Fruit fly (Drosophila melanogaster) S2 (cell line): Measurements from ENCODE around the gene CG16964.
"Not testable (repeated sequence)": the region's sequence is repeated elsewhere in the genome, so short reads cannot be mapped to it uniquely, and the experiment has no call there.

Experiments used
- CG8478 ChIP-seq: fragments of >200 bp; optimal IDR thresholded peaks from 2 replicates; lab custom pipeline; 2018
- CTCF ChIP-seq, 2 experiments: fragments of >200 bp; optimal IDR thresholded peaks; 2 replicates each; lab custom pipeline; 2018

Gene CG16964

DNA sequence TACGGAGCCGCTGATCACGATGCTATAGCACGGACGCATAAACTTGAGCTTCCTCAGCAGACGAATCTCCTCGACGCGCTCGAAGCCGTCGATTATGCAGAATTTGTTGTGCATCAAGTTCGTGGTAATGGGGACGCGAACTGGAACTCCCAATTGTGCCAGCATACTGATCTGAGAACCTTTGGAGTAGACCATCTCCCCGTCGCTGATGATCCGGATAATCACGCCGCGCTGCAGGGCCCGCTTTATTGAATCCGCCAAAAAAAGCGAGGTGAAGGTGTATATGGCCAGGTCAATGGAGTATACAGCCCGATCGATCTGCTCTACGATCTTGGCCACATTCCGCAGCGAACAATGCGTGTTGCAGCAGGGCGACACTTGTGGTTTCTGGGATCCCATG, 41.5 kb downstream of the CG16964 start:
- TF ChIP-seq CTCF (optimal IDR thresholded peaks at IDR 0.05; lab: Kevin White, UChicago) (no peak), CG8478 (lab: Kevin White, UChicago) (no peak)

DNA sequence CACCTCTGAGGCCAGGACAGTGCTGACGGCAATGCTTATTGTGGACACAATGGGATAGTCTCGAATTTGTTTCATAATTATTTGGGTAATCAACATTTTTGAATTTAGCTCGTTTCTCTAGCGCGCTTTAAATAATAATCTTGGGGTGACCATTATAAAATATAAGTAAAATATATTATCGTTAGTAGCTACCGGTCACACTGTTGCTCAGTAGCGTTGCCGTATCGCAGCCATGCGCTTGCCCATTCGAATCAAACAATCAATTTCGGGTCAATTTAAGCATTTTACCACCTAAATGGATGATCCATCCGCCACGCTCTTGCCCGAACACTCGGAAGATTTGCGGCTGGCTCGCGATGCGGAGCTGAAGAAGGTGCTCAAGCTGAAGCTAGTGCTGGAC, 42.0 kb downstream of the CG16964 start, which contains the start of the genes zuc and dgt2:
TSS of gene zuc (minus strand) at position 154 of the 400 bp plus-strand sequence.
TSS of gene dgt2 (plus strand) at position 208 of the 400 bp plus-strand sequence.
- TF ChIP-seq CG8478 (lab: Kevin White, UChicago) = no peak

DNA sequence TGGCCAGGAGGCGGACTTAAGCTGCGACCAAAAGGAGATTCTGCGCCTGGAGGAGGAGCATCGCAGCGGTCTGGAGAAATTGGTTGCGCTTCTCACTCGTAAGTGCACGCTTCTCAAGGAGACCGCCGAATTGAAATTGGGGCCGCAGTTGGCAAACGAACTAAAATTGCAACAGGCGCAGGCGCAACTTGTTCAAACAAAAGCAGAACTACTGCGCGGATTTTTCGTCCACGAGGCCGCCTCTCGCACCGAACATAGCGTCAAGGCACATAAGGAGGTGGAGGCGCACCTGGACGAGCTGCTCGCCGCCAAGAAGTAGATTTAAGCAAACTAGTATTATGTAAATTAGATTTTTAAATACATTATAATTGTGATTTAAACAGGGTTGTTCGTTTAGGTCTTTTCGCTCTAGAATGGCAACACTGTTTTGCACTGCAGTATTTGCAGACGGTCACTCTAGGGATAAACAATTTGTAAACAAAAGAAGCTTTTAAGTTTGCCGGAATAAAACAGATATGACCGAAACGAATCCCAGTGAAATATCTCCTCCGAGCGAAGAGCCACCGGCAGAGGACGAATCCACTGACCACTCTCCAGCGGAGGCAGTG, 42.8 kb downstream of the CG16964 start, which contains the start of gene escl:
TSS of gene escl (plus strand) at position 470 of the 608 bp plus-strand sequence.
- no peak for TF ChIP-seq CTCF (optimal IDR thresholded peaks at IDR 0.05; lab: Kevin White, UChicago)
- no peak for TF ChIP-seq CG8478 (lab: Kevin White, UChicago)

DNA sequence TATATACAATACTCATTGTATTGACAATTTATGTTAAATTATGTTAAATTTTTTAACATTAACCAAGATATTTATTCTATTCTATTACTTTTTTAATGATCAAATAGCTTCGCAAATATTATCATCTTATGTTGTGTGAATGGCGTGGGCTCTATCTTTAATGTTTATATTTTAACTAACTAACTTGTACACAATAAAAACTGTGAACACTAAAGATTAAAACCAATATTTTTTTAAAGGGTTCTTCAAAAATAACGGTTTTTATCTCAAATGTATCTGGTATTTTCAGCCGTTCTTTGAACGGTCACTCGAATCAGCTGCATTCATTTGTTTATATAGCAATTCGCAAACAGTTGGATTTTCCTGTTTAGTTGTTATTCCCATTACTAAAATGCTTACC, 44.9 kb downstream of the CG16964 start, which contains the start of gene Ada1-2:
TSS of gene Ada1-2 (plus strand) at position 301 of the 400 bp plus-strand sequence.
- not testable (repeated sequence) for TF ChIP-seq CTCF (optimal IDR thresholded peaks at IDR 0.05; lab: Kevin White, UChicago); CG8478 (lab: Kevin White, UChicago)

DNA sequence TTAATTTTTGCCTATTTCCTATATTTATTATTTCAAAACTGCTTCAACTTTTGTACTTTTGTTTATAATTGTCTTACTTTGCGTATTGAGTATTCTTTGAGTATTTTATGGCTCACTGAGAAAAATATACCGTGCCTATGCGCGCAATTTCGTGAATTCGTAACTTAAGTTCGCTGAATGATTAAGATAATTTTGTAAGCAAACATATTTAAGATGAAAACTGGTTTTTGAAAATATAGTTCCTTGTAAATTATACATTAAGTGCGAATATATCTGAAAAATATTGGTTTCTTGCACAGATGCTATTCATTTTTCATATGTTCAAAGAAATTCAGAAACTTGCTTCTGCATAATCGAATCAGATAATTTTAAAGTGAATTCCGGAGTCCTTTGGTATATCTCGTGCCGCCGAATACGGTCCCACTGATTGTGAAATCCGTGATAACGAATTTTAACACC, 47.6 kb downstream of the CG16964 start, which contains the start of the genes CG18789 and Qtzl:
TSS of gene CG18789 (minus strand) at position 101 of the 459 bp plus-strand sequence.
TSS of gene Qtzl (plus strand) at position 409 of the 459 bp plus-strand sequence.
- not testable (repeated sequence) for TF ChIP-seq CTCF (optimal IDR thresholded peaks at IDR 0.05; lab: Kevin White, UChicago); CG8478 (lab: Kevin White, UChicago)

DNA sequence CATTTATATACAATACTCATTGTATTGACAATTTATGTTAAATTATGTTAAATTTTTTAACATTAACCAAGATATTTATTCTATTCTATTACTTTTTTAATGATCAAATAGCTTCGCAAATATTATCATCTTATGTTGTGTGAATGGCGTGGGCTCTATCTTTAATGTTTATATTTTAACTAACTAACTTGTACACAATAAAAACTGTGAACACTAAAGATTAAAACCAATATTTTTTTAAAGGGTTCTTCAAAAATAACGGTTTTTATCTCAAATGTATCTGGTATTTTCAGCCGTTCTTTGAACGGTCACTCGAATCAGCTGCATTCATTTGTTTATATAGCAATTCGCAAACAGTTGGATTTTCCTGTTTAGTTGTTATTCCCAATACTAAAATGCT, 48.8 kb downstream of the CG16964 start, which contains the start of gene Ada1-1:
TSS of gene Ada1-1 (plus strand) at position 301 of the 400 bp plus-strand sequence.
- not testable (repeated sequence) for TF ChIP-seq CTCF (optimal IDR thresholded peaks at IDR 0.05; lab: Kevin White, UChicago); CG8478 (lab: Kevin White, UChicago)
